Worm (Caenorhabditis elegans): Measurements from ENCODE around the gene mpst-1.

mpst-1 gene

DNA sequence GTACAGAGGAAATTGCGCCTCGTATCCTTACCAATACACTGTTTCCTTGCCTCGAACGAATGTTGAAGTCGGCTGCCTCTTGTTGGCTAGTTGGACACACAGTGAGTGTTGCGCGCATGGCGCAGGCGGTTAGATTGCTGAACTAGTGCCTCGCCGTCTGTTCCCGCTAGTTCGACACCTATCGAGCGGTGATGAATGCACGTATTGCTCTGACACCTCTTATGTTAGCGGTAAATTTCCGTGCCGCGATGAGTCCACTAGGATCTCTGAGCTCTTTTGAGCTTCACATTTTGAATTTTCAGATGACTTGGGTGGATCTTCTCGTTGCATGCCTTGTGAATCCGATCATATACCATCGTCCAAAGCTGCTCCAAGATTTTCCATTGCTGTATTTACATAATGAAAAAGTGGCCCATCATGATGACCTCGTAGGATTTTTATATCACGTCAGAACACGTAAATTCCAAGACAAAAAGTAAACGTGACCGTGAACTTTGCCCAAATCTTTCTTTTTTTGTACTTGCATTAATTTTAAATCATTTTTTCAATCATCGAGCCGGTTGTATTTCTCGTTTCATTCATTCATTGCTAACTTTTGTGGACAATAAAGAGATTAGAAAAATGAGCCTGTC, 43.9 kb downstream of the mpst-1 start, which contains the start of gene F55A11.11 (continued):
- TF ChIP-seq ZK546.5 (tag; optimal IDR thresholded peaks at IDR 0.05) (no peak), unc-62 (GFP tag; optimal IDR thresholded peaks at IDR 0.05) (no peak), ceh-82 (tag; optimal IDR thresholded peaks at IDR 0.05) (peak; percentile 2), ztf-4 (tag; optimal IDR thresholded peaks at IDR 0.05) (no peak), skn-1 (tag; optimal IDR thresholded peaks at IDR 0.05) (no peak), elt-1 (tag; optimal IDR thresholded peaks at IDR 0.05) (no peak), lin-39 (tag; optimal IDR thresholded peaks at IDR 0.05) (no peak), nhr-11 (tag; optimal IDR thresholded peaks at IDR 0.05) (no peak), ceh-16 (tag; optimal IDR thresholded peaks at IDR 0.05) (peak; percentile 33), zag-1 (tag; optimal IDR thresholded peaks at IDR 0.05) (no peak), fos-1 (tag; optimal IDR thresholded peaks at IDR 0.05) (peak; percentile 74), F13H6.1 (tag; optimal IDR thresholded peaks at IDR 0.05) (peak; percentile 80), C34F6.9 (tag; optimal IDR thresholded peaks at IDR 0.05) (peak; percentile 59)

DNA sequence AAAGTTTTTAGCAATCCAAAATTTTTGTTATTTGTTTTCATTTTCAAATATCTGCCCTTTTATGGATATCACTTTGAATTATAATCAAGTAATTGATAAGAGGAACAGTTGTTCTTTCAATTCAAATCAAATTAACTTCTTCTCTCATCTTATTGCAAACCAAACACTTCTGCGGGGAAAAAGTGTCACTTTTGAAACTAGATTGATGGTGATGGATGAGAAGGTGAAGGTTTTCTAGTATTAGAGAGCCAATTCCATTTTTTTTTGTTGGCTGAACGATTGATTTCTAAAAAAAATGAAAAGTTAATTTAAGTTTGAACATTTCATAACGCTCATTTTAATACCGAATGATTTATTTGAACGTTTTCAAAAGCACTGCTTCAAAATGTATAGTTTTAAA, 47.1 kb downstream of the mpst-1 start:
- TF ChIP-seq nhr-6 (tag; optimal IDR thresholded peaks at IDR 0.05), result no peak
- no peak for TF ChIP-seq dmd-4 (tag; optimal IDR thresholded peaks at IDR 0.05)
- peak; percentile 45 for TF ChIP-seq unc-62 (GFP tag; optimal IDR thresholded peaks at IDR 0.05)
- no peak for TF ChIP-seq elt-3 (tag; optimal IDR thresholded peaks at IDR 0.05)
- no peak for TF ChIP-seq lsy-2 (tag; optimal IDR thresholded peaks at IDR 0.05)
- no peak for TF ChIP-seq nhr-77 (tag; optimal IDR thresholded peaks at IDR 0.05)
- no peak for TF ChIP-seq ceh-82 (tag; optimal IDR thresholded peaks at IDR 0.05)
- TF ChIP-seq nhr-25 (tag; optimal IDR thresholded peaks at IDR 0.05), result peak; percentile 21
- peak; percentile 46 for TF ChIP-seq C34F6.9 (tag; optimal IDR thresholded peaks at IDR 0.05)
- peak; percentile 20 for TF ChIP-seq crh-2 (tag; optimal IDR thresholded peaks at IDR 0.05)
- TF ChIP-seq sma-9 (GFP tag; optimal IDR thresholded peaks at IDR 0.05), result peak; percentile 40
- TF ChIP-seq sma-9 (tag; optimal IDR thresholded peaks at IDR 0.05), result no peak

DNA sequence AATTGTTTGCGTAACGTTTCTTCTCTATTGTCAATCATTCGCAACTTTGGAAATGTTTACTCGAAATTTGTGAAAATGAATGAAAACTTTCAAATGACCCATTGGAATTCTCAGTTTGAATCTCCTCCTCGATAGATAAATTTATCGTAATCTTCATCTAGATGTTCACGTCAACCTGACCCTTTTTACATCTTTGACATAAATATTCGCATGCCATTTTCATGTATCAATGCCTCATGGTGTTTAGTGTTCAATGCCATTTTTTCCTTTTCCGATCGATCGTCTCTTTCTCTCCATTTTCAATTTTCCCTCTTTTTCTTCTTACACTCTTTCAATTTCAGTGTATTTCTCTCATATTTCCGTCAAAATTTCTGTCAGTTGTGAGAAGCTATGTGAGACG, 47.6 kb downstream of the mpst-1 start:
- TF ChIP-seq ceh-16 (tag; optimal IDR thresholded peaks at IDR 0.05) (peak; percentile 68), crh-2 (tag; optimal IDR thresholded peaks at IDR 0.05) (no peak), sma-9 (GFP tag; optimal IDR thresholded peaks at IDR 0.05) (peak; percentile 21), sma-9 (tag; optimal IDR thresholded peaks at IDR 0.05) (no peak), nhr-25 (tag; optimal IDR thresholded peaks at IDR 0.05) (peak; percentile 13), elt-1 (tag; optimal IDR thresholded peaks at IDR 0.05) (peak; percentile 57)

DNA sequence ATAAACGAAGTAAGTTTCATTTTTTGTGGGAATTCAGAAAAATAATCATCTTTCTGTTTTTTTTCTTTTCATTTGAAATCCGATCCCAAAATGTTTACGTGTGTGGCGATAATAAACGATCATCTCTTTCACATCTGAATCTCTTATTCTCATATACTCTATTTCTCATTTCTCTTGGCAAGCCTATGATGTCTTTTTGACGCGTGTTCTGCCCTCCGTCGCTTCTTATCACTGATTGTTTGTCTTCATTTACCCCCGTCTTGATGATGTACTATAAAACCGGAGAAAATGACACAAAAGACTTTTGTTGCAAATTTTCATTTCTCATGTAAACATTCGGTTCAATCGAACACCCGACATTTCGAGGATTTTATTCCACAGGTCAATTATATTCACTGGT, 49.0 kb downstream of the mpst-1 start:
- TF ChIP-seq nhr-21 (tag; optimal IDR thresholded peaks at IDR 0.05) (peak; percentile 11), mdl-1 (tag; optimal IDR thresholded peaks at IDR 0.05) (no peak), gmeb-1 (tag; optimal IDR thresholded peaks at IDR 0.05) (peak; percentile 27), nhr-237 (tag; optimal IDR thresholded peaks at IDR 0.05) (no peak), fos-1 (tag; optimal IDR thresholded peaks at IDR 0.05) (peak; percentile 81), sma-3 (GFP tag; optimal IDR thresholded peaks at IDR 0.05) (peak; percentile 11), nhr-129 (tag; optimal IDR thresholded peaks at IDR 0.05) (peak; percentile 18), blmp-1 (tag; optimal IDR thresholded peaks at IDR 0.05; ENCODE audit: insufficient read depth) (peak; percentile 15), crh-2 (tag; optimal IDR thresholded peaks at IDR 0.05) (peak; percentile 58), alr-1 (tag; optimal IDR thresholded peaks at IDR 0.05) (no peak), nhr-25 (tag; optimal IDR thresholded peaks at IDR 0.05) (peak; percentile 25), F13H6.1 (tag; optimal IDR thresholded peaks at IDR 0.05) (peak; percentile 27), mab-5 (tag; optimal IDR thresholded peaks at IDR 0.05) (no peak), sma-9 (GFP tag; optimal IDR thresholded peaks at IDR 0.05) (peak; percentile 74), sma-9 (tag; optimal IDR thresholded peaks at IDR 0.05) (no peak), lsy-2 (tag; optimal IDR thresholded peaks at IDR 0.05) (peak in 1 of 2 experiments; percentile 45), nhr-12 (tag; optimal IDR thresholded peaks at IDR 0.05) (no peak)

DNA sequence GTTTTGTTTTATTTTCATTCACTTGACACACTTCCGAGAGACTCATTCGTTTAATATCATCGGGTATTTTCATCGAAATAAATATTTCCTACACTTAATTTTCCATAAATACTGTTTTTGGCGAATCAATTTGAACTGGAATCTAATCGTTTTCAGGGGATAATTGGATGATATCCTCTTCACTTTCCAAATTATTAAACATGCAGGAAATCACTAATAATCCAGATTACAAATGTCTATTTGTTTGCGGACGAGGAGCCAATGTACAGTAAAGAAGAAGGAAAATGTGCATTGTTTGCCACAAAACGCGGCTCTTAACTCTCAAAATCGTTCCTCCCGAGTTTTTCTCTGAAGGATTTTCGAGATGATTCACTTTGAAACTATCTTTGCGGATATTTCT, 50.3 kb downstream of the mpst-1 start, which contains the start of gene F55A11.6:
Gene F55A11.6 (plus strand): TSS at position 301 of the 400 bp plus-strand sequence.
- TF ChIP-seq peb-1 (tag; optimal IDR thresholded peaks at IDR 0.05) (no peak), C34F6.9 (tag; optimal IDR thresholded peaks at IDR 0.05) (no peak), nhr-77 (tag; optimal IDR thresholded peaks at IDR 0.05) (no peak), aly-2 (tag; optimal IDR thresholded peaks at IDR 0.05) (no peak), Y55F3AM.14 (GFP tag; optimal IDR thresholded peaks at IDR 0.05) (no peak), unc-39 (tag; optimal IDR thresholded peaks at IDR 0.05) (no peak), sma-9 (GFP tag; optimal IDR thresholded peaks at IDR 0.05) (no peak), sma-9 (tag; optimal IDR thresholded peaks at IDR 0.05) (no peak), lsy-2 (tag; optimal IDR thresholded peaks at IDR 0.05) (no peak), lin-11 (tag; optimal IDR thresholded peaks at IDR 0.05) (no peak), dmd-4 (tag; optimal IDR thresholded peaks at IDR 0.05) (no peak), mab-5 (tag; optimal IDR thresholded peaks at IDR 0.05) (no peak), egl-27 (tag; optimal IDR thresholded peaks at IDR 0.05) (no peak), R02D3.7 (tag; optimal IDR thresholded peaks at IDR 0.05) (no peak)

Data from whole organism, L2 larva.